Fruit fly (Drosophila melanogaster) whole organism, embryonic: ENCODE data around the gene CG14820.
A peak's percentile ranks its signal among the peaks of the same experiment; 100 is the strongest.

Experiments
- Antp ChIP-seq: fragments of 200-800 bp; sonication (Bioruptor generic); optimal IDR thresholded peaks from 3 replicates; lab custom pipeline; 2016; ENCODE audit warnings: missing biosample characterization, missing genetic modification characterization
- Blimp-1 ChIP-seq: fragments of 200-800 bp; sonication (Bioruptor generic); optimal IDR thresholded peaks from 3 replicates; lab custom pipeline; 2018; ENCODE audit warnings: missing biosample characterization, missing genetic modification characterization, mild to moderate bottlenecking, moderate library complexity, missing genetic modification reagents
- CG10147 ChIP-seq: fragments of 200-800 bp; sonication (Bioruptor generic); optimal IDR thresholded peaks from 2 replicates; lab custom pipeline; 2019; ENCODE audit warnings: missing biosample characterization, mild to moderate bottlenecking, missing genetic modification characterization, moderate library complexity
- CG10565 ChIP-seq: fragments of 200-800 bp; sonication (Bioruptor generic); optimal IDR thresholded peaks from 3 replicates; lab custom pipeline; 2016; ENCODE audit warnings: missing biosample characterization, mild to moderate bottlenecking, missing genetic modification characterization
- CG11093 ChIP-seq: fragments of 200-800 bp; sonication (Bioruptor generic); IDR thresholded peaks from 3 replicates; pipeline ENCODE4 v1.3.6; 2022; ENCODE audit warnings: missing biosample characterization, missing genetic modification characterization
- CG11723 ChIP-seq: fragments of 200-800 bp; sonication (Bioruptor generic); optimal IDR thresholded peaks from 2 replicates; lab custom pipeline; 2017; ENCODE audit warnings: missing biosample characterization, mild to moderate bottlenecking, missing genetic modification characterization
- CG13296 ChIP-seq: fragments of 200-800 bp; sonication (Bioruptor generic); optimal IDR thresholded peaks from 3 replicates; lab custom pipeline; 2018; ENCODE audit warnings: missing biosample characterization, mild to moderate bottlenecking, missing genetic modification characterization
- CG13424 ChIP-seq: fragments of 200-800 bp; sonication (Bioruptor generic); optimal IDR thresholded peaks from 2 replicates; lab custom pipeline; 2019; ENCODE audit warnings: missing biosample characterization, mild to moderate bottlenecking, missing genetic modification characterization, moderate library complexity
- CG15269 ChIP-seq: fragments of 200-800 bp; sonication (Bioruptor generic); optimal IDR thresholded peaks from 2 replicates; lab custom pipeline; 2018; ENCODE audit warnings: missing biosample characterization, mild to moderate bottlenecking, missing genetic modification characterization, moderate library complexity
- CG16779 ChIP-seq: fragments of 200-800 bp; sonication (Bioruptor generic); IDR thresholded peaks from 2 replicates; pipeline ENCODE4 v1.3.6; 2022; ENCODE audit warnings: missing biosample characterization, missing genetic modification characterization
- CG16863 ChIP-seq: fragments of 200-800 bp; sonication (Bioruptor generic); optimal IDR thresholded peaks from 3 replicates; lab custom pipeline; 2016; ENCODE audit warnings: missing biosample characterization, missing genetic modification characterization
- CG17359 ChIP-seq: fragments of 200-800 bp; sonication (Bioruptor generic); optimal IDR thresholded peaks from 3 replicates; lab custom pipeline; 2018; ENCODE audit warnings: missing biosample characterization, mild to moderate bottlenecking, missing genetic modification characterization, moderate library complexity
- CG18619 ChIP-seq: fragments of 200-800 bp; sonication (Bioruptor generic); optimal IDR thresholded peaks from 3 replicates; lab custom pipeline; 2017; ENCODE audit warnings: missing biosample characterization, mild to moderate bottlenecking, missing genetic modification characterization
- CG2129 ChIP-seq: fragments of 200-800 bp; sonication (Bioruptor generic); IDR thresholded peaks from 2 replicates; pipeline ENCODE4 v1.3.6; 2022; ENCODE audit warnings: missing biosample characterization, missing genetic modification characterization; ENCODE audit not compliant: partially characterized antibody
- CG2712 ChIP-seq: fragments of 200-800 bp; optimal IDR thresholded peaks from 3 replicates; lab custom pipeline; 2019; ENCODE audit warnings: missing biosample characterization, mild to moderate bottlenecking, missing genetic modification characterization, moderate library complexity
- CG4360 ChIP-seq: fragments of 200-800 bp; sonication (Bioruptor generic); IDR thresholded peaks from 2 replicates; pipeline ENCODE4 v1.3.6; 2022; ENCODE audit warnings: missing biosample characterization, missing genetic modification characterization
- CG4707 ChIP-seq: fragments of 200-800 bp; sonication (Bioruptor generic); optimal IDR thresholded peaks from 2 replicates; lab custom pipeline; 2018; ENCODE audit warnings: missing biosample characterization, mild to moderate bottlenecking, missing genetic modification characterization, moderate library complexity
- CG4730 ChIP-seq: fragments of 200-800 bp; sonication (Bioruptor generic); IDR thresholded peaks from 2 replicates; pipeline ENCODE4 v1.3.6; 2022; ENCODE audit warnings: missing biosample characterization, missing genetic modification characterization
- CG5953 ChIP-seq: fragments of 200-800 bp; sonication (Bioruptor generic); IDR thresholded peaks from 2 replicates; pipeline ENCODE4 v1.3.6; 2022; ENCODE audit warnings: missing biosample characterization, missing genetic modification characterization
- CG8089 ChIP-seq: fragments of 200-800 bp; sonication (Bioruptor generic); optimal IDR thresholded peaks from 3 replicates; lab custom pipeline; 2016; ENCODE audit warnings: missing biosample characterization, missing genetic modification characterization
- CG8924 ChIP-seq: fragments of 200-800 bp; optimal IDR thresholded peaks from 3 replicates; lab custom pipeline; 2019; ENCODE audit warnings: missing biosample characterization, mild to moderate bottlenecking, missing genetic modification characterization, moderate library complexity
- CTCF ChIP-seq: fragments of 200-800 bp; sonication (Bioruptor generic); optimal IDR thresholded peaks from 2 replicates; lab custom pipeline; 2017; ENCODE audit warnings: missing biosample characterization, mild to moderate bottlenecking, missing genetic modification characterization, moderate library complexity
- Chrac-16 ChIP-seq: fragments of 200-800 bp; sonication (Bioruptor generic); optimal IDR thresholded peaks from 3 replicates; lab custom pipeline; 2016; ENCODE audit warnings: missing biosample characterization, missing genetic modification characterization
- CkIIα-i1 ChIP-seq: fragments of 200-800 bp; sonication (Bioruptor generic); IDR thresholded peaks from 2 replicates; pipeline ENCODE4 v1.3.6; 2022; ENCODE audit warnings: missing biosample characterization, missing genetic modification characterization
- Dad ChIP-seq: fragments of 200-800 bp; sonication (Bioruptor generic); optimal IDR thresholded peaks from 3 replicates; lab custom pipeline; 2016; ENCODE audit warnings: missing biosample characterization, missing genetic modification characterization
- H2.0 ChIP-seq: fragments of 200-800 bp; sonication (Bioruptor generic); IDR thresholded peaks from 2 replicates; pipeline ENCODE4 v1.3.6; 2022; ENCODE audit warnings: missing biosample characterization, missing genetic modification characterization
- Mrtf ChIP-seq: fragments of 200-800 bp; sonication (Bioruptor generic); IDR thresholded peaks from 3 replicates; pipeline ENCODE4 v1.3.6; 2022; ENCODE audit warnings: missing biosample characterization, missing genetic modification characterization
- Pdp1 ChIP-seq, 2 experiments: fragments of 200-800 bp; sonication (Bioruptor generic); optimal IDR thresholded peaks; 3 replicates each; lab custom pipeline; 2016; ENCODE audit warnings: missing biosample characterization in 2 of 2, missing genetic modification characterization in 2 of 2, mild to moderate bottlenecking in 1 of 2, moderate library complexity in 1 of 2
- Rx ChIP-seq: fragments of 200-800 bp; sonication (Bioruptor generic); IDR thresholded peaks from 2 replicates; pipeline ENCODE4 v1.3.6; 2022; ENCODE audit warnings: missing biosample characterization, missing genetic modification characterization
- Spps ChIP-seq: fragments of 200-800 bp; sonication (Bioruptor generic); optimal IDR thresholded peaks from 2 replicates; lab custom pipeline; 2018; ENCODE audit warnings: missing biosample characterization, mild to moderate bottlenecking, missing genetic modification characterization
- ato ChIP-seq: fragments of 200-800 bp; sonication (Bioruptor generic); IDR thresholded peaks from 2 replicates; pipeline ENCODE4 v1.3.6; 2022; ENCODE audit warnings: missing biosample characterization, missing genetic modification characterization; ENCODE audit not compliant: partially characterized antibody
- bbx ChIP-seq: fragments of 200-800 bp; sonication (Bioruptor generic); IDR thresholded peaks from 2 replicates; pipeline ENCODE4 v1.3.6; 2022; ENCODE audit warnings: missing biosample characterization, missing genetic modification characterization; ENCODE audit not compliant: partially characterized antibody
- bsh ChIP-seq, 2 experiments: fragments of 200-800 bp; sonication (Bioruptor generic); optimal IDR thresholded peaks; 2 replicates each; lab custom pipeline; 2017 to 2018; ENCODE audit warnings: mild to moderate bottlenecking in 2 of 2, missing biosample characterization in 2 of 2, missing genetic modification characterization in 2 of 2, moderate library complexity in 1 of 2
- cad ChIP-seq: fragments of >200 bp; optimal IDR thresholded peaks from 2 replicates; lab custom pipeline; 2017; ENCODE audit warnings: missing biosample characterization, missing genetic modification characterization
- chm ChIP-seq: fragments of 200-800 bp; sonication (Bioruptor generic); IDR thresholded peaks from 2 replicates; pipeline ENCODE4 v1.3.6; 2022; ENCODE audit warnings: missing biosample characterization, missing genetic modification characterization
- dati ChIP-seq: fragments of 200-800 bp; sonication (Bioruptor generic); IDR thresholded peaks from 2 replicates; pipeline ENCODE4 v1.3.6; 2022; ENCODE audit warnings: missing biosample characterization, missing genetic modification characterization
- fu2 ChIP-seq: fragments of 200-800 bp; sonication (Bioruptor generic); optimal IDR thresholded peaks from 2 replicates; lab custom pipeline; 2016; ENCODE audit warnings: missing biosample characterization, missing genetic modification characterization
- gce ChIP-seq: fragments of 200-800 bp; sonication (Bioruptor generic); IDR thresholded peaks from 3 replicates; pipeline ENCODE4 v1.3.6; 2022; ENCODE audit warnings: missing biosample characterization, missing genetic modification characterization
- gt ChIP-seq: fragments of 200-800 bp; sonication (Bioruptor generic); IDR thresholded peaks from 2 replicates; pipeline ENCODE4 v1.3.6; 2022; ENCODE audit warnings: missing biosample characterization, missing genetic modification characterization
- jing ChIP-seq: fragments of 200-800 bp; sonication (Bioruptor generic); optimal IDR thresholded peaks from 2 replicates; lab custom pipeline; 2018; ENCODE audit warnings: missing biosample characterization, mild to moderate bottlenecking, missing genetic modification characterization
- lilli ChIP-seq: fragments of 200-800 bp; sonication (Bioruptor generic); optimal IDR thresholded peaks from 3 replicates; lab custom pipeline; 2016; ENCODE audit warnings: missing biosample characterization, missing genetic modification characterization
- lola ChIP-seq, 3 experiments: fragments of >200 bp in 2 of 3; fragments of 200-800 bp in 1 of 3; sonication (Bioruptor generic) in 1 of 3; optimal IDR thresholded peaks; 2 replicates each; lab custom pipeline; 2017 to 2019; ENCODE audit warnings: missing biosample characterization in 3 of 3, missing genetic modification characterization in 3 of 3, mild to moderate bottlenecking in 1 of 3, moderate library complexity in 1 of 3
- onecut ChIP-seq: fragments of 200-800 bp; sonication (Bioruptor generic); IDR thresholded peaks from 2 replicates; pipeline ENCODE4 v1.3.6; 2022; ENCODE audit warnings: missing biosample characterization, missing genetic modification characterization
- peb ChIP-seq: fragments of 200-800 bp; sonication (Bioruptor generic); IDR thresholded peaks from 2 replicates; pipeline ENCODE4 v1.3.6; 2022; ENCODE audit warnings: missing biosample characterization, missing genetic modification characterization
- sim ChIP-seq: fragments of 200-800 bp; sonication (Bioruptor generic); IDR thresholded peaks from 2 replicates; pipeline ENCODE4 v1.3.6; 2022; ENCODE audit warnings: missing biosample characterization, missing genetic modification characterization
- tio ChIP-seq: fragments of 200-800 bp; sonication (Bioruptor generic); optimal IDR thresholded peaks from 2 replicates; lab custom pipeline; 2017; ENCODE audit warnings: missing biosample characterization, missing genetic modification characterization, inconsistent platforms
- tll ChIP-seq, 2 experiments: fragments of 200-800 bp in 1 of 2; fragments of >200 bp in 1 of 2; sonication (Bioruptor generic) in 1 of 2; optimal IDR thresholded peaks; 2 replicates each; lab custom pipeline; 2017 to 2019; ENCODE audit warnings: missing biosample characterization in 2 of 2, missing genetic modification characterization in 2 of 2, mild to moderate bottlenecking in 1 of 2, moderate library complexity in 1 of 2
- twi ChIP-seq: fragments of 200-800 bp; optimal IDR thresholded peaks from 2 replicates; lab custom pipeline; 2019; ENCODE audit warnings: missing biosample characterization, mild to moderate bottlenecking, missing genetic modification characterization, moderate library complexity
- tx ChIP-seq: fragments of 200-800 bp; sonication (Bioruptor generic); optimal IDR thresholded peaks from 2 replicates; lab custom pipeline; 2016; ENCODE audit warnings: missing biosample characterization, missing genetic modification characterization

The CG14820 gene

dm6 chr3L:6963792-6964487 lies 31.2 kb downstream of the CG14820 start (continued):
- TF ChIP-seq twi (tag; lab: Kevin White, UChicago) (peak; percentile 54), CG2129 (no peak), chm (GFP tag; lab: Robert Waterston, UW) (peak; percentile 58; the same call in 1 of the 2 replicates), sim (GFP tag; lab: Robert Waterston, UW) (peak; percentile 27; the same call in 1 of the 2 replicates), CG4360 (GFP tag; lab: Robert Waterston, UW) (no peak), fu2 (GFP tag; lab: Kevin White, UChicago) (peak; percentile 55), CG8089 (GFP tag; lab: Kevin White, UChicago) (peak; percentile 66), CG17359 (tag; lab: Kevin White, UChicago) (peak; percentile 84), CG11723 (GFP tag; lab: Kevin White, UChicago) (peak; percentile 79), CG11093 (GFP tag; lab: Robert Waterston, UW) (0 out of 3 replicates have a peak, but pooled peaks have one; percentile 53), Antp (peak; percentile 81), ato (GFP tag; lab: Robert Waterston, UW) (no peak), CG18619 (peak; percentile 64), CG8924 (peak; percentile 88), Rx (GFP tag; lab: Robert Waterston, UW) (no peak), CG16863 (GFP tag; lab: Kevin White, UChicago) (peak; percentile 80), Chrac-16 (GFP tag; lab: Kevin White, UChicago) (peak; percentile 87), Pdp1 (GFP tag; optimal IDR thresholded peaks at IDR 0.05; lab: Kevin White, UChicago) (peak; percentile 74 to 75), gce (GFP tag; lab: Robert Waterston, UW) (peak; percentile 46; the same call in 1 of the 3 replicates), tx (peak; percentile 78), Spps (tag; lab: Kevin White, UChicago) (peak; percentile 72), CG16779 (GFP tag; lab: Robert Waterston, UW) (0 out of 2 replicates have a peak, but pooled peaks have one; percentile 46), CG2712 (tag; lab: Kevin White, UChicago) (peak; percentile 89), tio (GFP tag; lab: Kevin White, UChicago) (peak; percentile 79), bsh (GFP tag; optimal IDR thresholded peaks at IDR 0.05; lab: Kevin White, UChicago) (peak; percentile 61 to 91), tll (GFP tag; optimal IDR thresholded peaks at IDR 0.05; lab: Kevin White, UChicago) (no peak), CG13296 (peak; percentile 71), CG15269 (tag; lab: Kevin White, UChicago) (peak; percentile 90), Dad (peak; percentile 22), CG10147 (GFP tag; lab: Kevin White, UChicago) (peak; percentile 54), CG10565 (GFP tag; lab: Kevin White, UChicago) (no peak), onecut (GFP tag; lab: Robert Waterston, UW) (peak; percentile 53), CkIIα-i1 (GFP tag; lab: Robert Waterston, UW) (0 out of 2 replicates have a peak, but pooled peaks have one; percentile 57), jing (GFP tag; lab: Kevin White, UChicago) (peak; percentile 75), bbx (no peak), Blimp-1 (peak; percentile 82), H2.0 (peak; percentile 67), gt (GFP tag; lab: Robert Waterston, UW) (no peak), CG4730 (GFP tag; lab: Robert Waterston, UW) (peak; percentile 51; the same call in 1 of the 2 replicates), cad (GFP tag; lab: Kevin White, UChicago) (no peak), CG13424 (tag; lab: Kevin White, UChicago) (peak; percentile 83), CG5953 (GFP tag; lab: Robert Waterston, UW) (peak; percentile 35; the same call in 1 of the 2 replicates), Mrtf (GFP tag; lab: Robert Waterston, UW) (peak; percentile 77), peb (GFP tag; lab: Robert Waterston, UW) (0 out of 2 replicates have a peak, but pooled peaks have one; percentile 34), CTCF (GFP tag; lab: Kevin White, UChicago) (no peak), CG4707 (peak; percentile 56), dati (GFP tag; lab: Robert Waterston, UW) (peak; percentile 44; the same call in 1 of the 2 replicates), lilli (GFP tag; lab: Kevin White, UChicago) (peak; percentile 83), lola (GFP tag; optimal IDR thresholded peaks at IDR 0.05; lab: Kevin White, UChicago) (peak in 1 of 3 experiments; percentile 88)
